Worm (Caenorhabditis elegans) whole organism, late embryonic: ENCODE measurements around the gene cest-28.

Source experiments
- ahr-1 ChIP-seq: sonication (generic microtip); optimal IDR thresholded peaks from 2 replicates; lab custom pipeline; 2016; ENCODE audit warnings: missing genetic modification characterization, missing compliant biosample characterization
- ama-1 ChIP-seq: fragments of 150-350 bp; optimal IDR thresholded peaks from 2 replicates; lab custom pipeline; 2014
- dmd-4 ChIP-seq: sonication (generic microtip); optimal IDR thresholded peaks from 2 replicates; lab custom pipeline; 2016; ENCODE audit warnings: borderline replicate concordance, missing genetic modification characterization, missing compliant biosample characterization
- eyg-1 ChIP-seq: sonication (generic microtip); optimal IDR thresholded peaks from 2 replicates; lab custom pipeline; 2016; ENCODE audit warnings: missing genotype, missing genetic modification characterization, missing compliant biosample characterization
- gmeb-2 ChIP-seq: sonication (generic microtip); optimal IDR thresholded peaks from 2 replicates; lab custom pipeline; 2016; ENCODE audit warnings: missing genetic modification characterization, inconsistent platforms, missing compliant biosample characterization
- hlh-8 ChIP-seq: sonication (generic microtip); optimal IDR thresholded peaks from 2 replicates; lab custom pipeline; 2016; ENCODE audit warnings: missing genotype, missing genetic modification characterization, missing compliant biosample characterization
- nhr-11 ChIP-seq: fragments of 150-350 bp; optimal IDR thresholded peaks from 2 replicates; lab custom pipeline; 2014; ENCODE audit warnings: missing biosample characterization, missing genetic modification characterization
- nhr-232 ChIP-seq: sonication (generic microtip); optimal IDR thresholded peaks from 2 replicates; lab custom pipeline; 2016; ENCODE audit warnings: missing genetic modification characterization, missing compliant biosample characterization
- npax-4 ChIP-seq: sonication (generic microtip); optimal IDR thresholded peaks from 2 replicates; lab custom pipeline; 2016; ENCODE audit warnings: missing genetic modification characterization, missing compliant biosample characterization
- odd-2 ChIP-seq: sonication (generic microtip); optimal IDR thresholded peaks from 2 replicates; lab custom pipeline; 2017; ENCODE audit warnings: antibody characterized with exemption, mild to moderate bottlenecking, missing genetic modification characterization, missing compliant biosample characterization
- pha-4 ChIP-seq: fragments of 150-350 bp; optimal IDR thresholded peaks from 2 replicates; lab custom pipeline; 2018; ENCODE audit warnings: missing biosample characterization, missing genetic modification reagents, missing genetic modification characterization
- tbx-2 ChIP-seq: sonication (generic microtip); optimal IDR thresholded peaks from 2 replicates; lab custom pipeline; 2016; ENCODE audit warnings: missing genetic modification characterization, missing compliant biosample characterization
- unc-86 ChIP-seq: sonication (generic microtip); optimal IDR thresholded peaks from 2 replicates; lab custom pipeline; 2016; ENCODE audit warnings: missing genetic modification characterization, missing compliant biosample characterization

DNA sequence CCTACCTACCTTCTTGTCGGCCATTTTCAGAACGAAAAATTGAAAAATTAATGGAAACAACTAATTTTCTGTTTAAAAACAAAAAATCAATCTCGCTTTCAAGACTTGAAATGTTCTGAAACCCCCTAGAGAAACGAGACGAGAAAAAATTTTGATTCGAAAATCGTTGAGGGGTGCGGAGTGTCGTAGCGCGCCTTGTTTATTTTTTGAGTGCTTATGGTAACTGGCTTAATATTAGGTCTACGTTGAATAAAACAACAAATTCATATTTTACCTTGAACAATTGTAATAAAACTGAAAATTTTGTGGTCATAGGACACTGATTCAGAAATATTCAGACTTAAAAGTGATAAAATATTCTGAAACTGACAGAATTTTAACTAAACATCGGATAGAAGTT lies 40.8 kb downstream of the cest-28 start, which contains the start of gene sna-1:
- TF ChIP-seq unc-86 (tag; lab: Kevin White, UChicago) (no peak), odd-2 (no peak), dmd-4 (tag; lab: Kevin White, UChicago) (no peak), nhr-232 (tag; lab: Kevin White, UChicago) (no peak), gmeb-2 (tag; lab: Kevin White, UChicago) (no peak), ama-1 (lab: Kevin White, UChicago) (no peak), nhr-11 (tag; lab: Kevin White, UChicago) (no peak), ahr-1 (tag; lab: Kevin White, UChicago) (no peak), eyg-1 (tag; lab: Kevin White, UChicago) (no peak), hlh-8 (tag; lab: Kevin White, UChicago) (no peak), npax-4 (no peak), tbx-2 (tag; lab: Kevin White, UChicago) (no peak), pha-4 (tag; lab: Kevin White, UChicago) (no peak)
